Fruit fly (Drosophila melanogaster): ENCODE measurements around the gene CG34428.
A peak's percentile ranks its signal among the peaks of the same experiment; 100 is the strongest.

The CG34428 gene

dm6 chr3L:13021727-13022126 lies 39.8 kb upstream of the CG34428 start (continued):
- no peak for TF ChIP-seq nom (GFP tag; optimal IDR thresholded peaks at IDR 0.05)
- no peak for TF ChIP-seq CG10321 (GFP tag; IDR thresholded peaks at IDR 0.05)
- TF ChIP-seq CG15696 (tag; optimal IDR thresholded peaks at IDR 0.05), result no peak
- no peak for TF ChIP-seq CG1024 (GFP tag; IDR thresholded peaks at IDR 0.05)
- TF ChIP-seq fd3F (GFP tag; optimal IDR thresholded peaks at IDR 0.05), result no peak
- TF ChIP-seq CG12744 (GFP tag; optimal IDR thresholded peaks at IDR 0.05), result no peak
- TF ChIP-seq Antp (GFP tag; optimal IDR thresholded peaks at IDR 0.05), result no peak
- no peak for TF ChIP-seq Doc3 (GFP tag; IDR thresholded peaks at IDR 0.05; ENCODE audit: partially characterized antibody)
- TF ChIP-seq vvl (GFP tag; IDR thresholded peaks at IDR 0.05), result no peak
- TF ChIP-seq stwl (tag; optimal IDR thresholded peaks at IDR 0.05), result no peak
- no peak for TF ChIP-seq klu (GFP tag; IDR thresholded peaks at IDR 0.05)
- no peak for TF ChIP-seq lola (GFP tag; optimal IDR thresholded peaks at IDR 0.05)
- TF ChIP-seq Lpt (GFP tag; optimal IDR thresholded peaks at IDR 0.05), result no peak
- TF ChIP-seq lbe (GFP tag; optimal IDR thresholded peaks at IDR 0.05), result peak; percentile 45
- TF ChIP-seq ken (GFP tag; IDR thresholded peaks at IDR 0.05), result no peak
- TF ChIP-seq chinmo (GFP tag; IDR thresholded peaks at IDR 0.05; ENCODE audit: partially characterized antibody), result no peak
- no peak for TF ChIP-seq CG17328 (GFP tag; IDR thresholded peaks at IDR 0.05)
- TF ChIP-seq Hr39 (optimal IDR thresholded peaks at IDR 0.05), result no peak
- no peak for TF ChIP-seq chn (GFP tag; optimal IDR thresholded peaks at IDR 0.05)
- TF ChIP-seq CG1603 (tag; optimal IDR thresholded peaks at IDR 0.05), result peak; percentile 11
- no peak for TF ChIP-seq CG2712 (tag; optimal IDR thresholded peaks at IDR 0.05)
- TF ChIP-seq Adf1 (GFP tag; IDR thresholded peaks at IDR 0.05), result no peak
- TF ChIP-seq CG10979 (tag; optimal IDR thresholded peaks at IDR 0.05), result peak; percentile 51
- no peak for TF ChIP-seq trh (GFP tag; optimal IDR thresholded peaks at IDR 0.05)
- TF ChIP-seq CG14441 (GFP tag; IDR thresholded peaks at IDR 0.05), result 0 out of 2 replicates have a peak, but pooled peaks have one; percentile 27
- no peak for TF ChIP-seq CG9609 (GFP tag; optimal IDR thresholded peaks at IDR 0.05)
- no peak for TF ChIP-seq prd (optimal IDR thresholded peaks at IDR 0.05)
- TF ChIP-seq prd (GFP tag; IDR thresholded peaks at IDR 0.05), result 0 out of 3 replicates have a peak, but pooled peaks have one; percentile 27
- TF ChIP-seq Rx (GFP tag; IDR thresholded peaks at IDR 0.05), result no peak
- no peak for TF ChIP-seq CG1792 (GFP tag; optimal IDR thresholded peaks at IDR 0.05)
- TF ChIP-seq CG15011 (GFP tag; optimal IDR thresholded peaks at IDR 0.05), result no peak
- no peak for TF ChIP-seq Atf3 (GFP tag; optimal IDR thresholded peaks at IDR 0.05)
- no peak for TF ChIP-seq Tbp (GFP tag; optimal IDR thresholded peaks at IDR 0.05)
- TF ChIP-seq CG6175 (GFP tag; IDR thresholded peaks at IDR 0.05), result no peak
- TF ChIP-seq CG17802 (tag; optimal IDR thresholded peaks at IDR 0.05), result no peak
- no peak for TF ChIP-seq HmgD (GFP tag; optimal IDR thresholded peaks at IDR 0.05)
- no peak for TF ChIP-seq sens-2 (GFP tag; IDR thresholded peaks at IDR 0.05)
- TF ChIP-seq hth (optimal IDR thresholded peaks at IDR 0.05), result no peak
- no peak for TF ChIP-seq CG13287 (GFP tag; IDR thresholded peaks at IDR 0.05; ENCODE audit: partially characterized antibody)
- no peak for TF ChIP-seq al (GFP tag; IDR thresholded peaks at IDR 0.05)
- TF ChIP-seq tna (GFP tag; IDR thresholded peaks at IDR 0.05; ENCODE audit: partially characterized antibody), result no peak
- no peak for TF ChIP-seq CG1832 (GFP tag; optimal IDR thresholded peaks at IDR 0.05)
- no peak for TF ChIP-seq pfk (GFP tag; optimal IDR thresholded peaks at IDR 0.05)
- 0 out of 2 replicates have a peak, but pooled peaks have one; percentile 7 for TF ChIP-seq ranshi (GFP tag; IDR thresholded peaks at IDR 0.05)
- TF ChIP-seq dmrt99B (tag; optimal IDR thresholded peaks at IDR 0.05), result peak; percentile 46
- TF ChIP-seq CG13624 (GFP tag; optimal IDR thresholded peaks at IDR 0.05), result no peak
- no peak for TF ChIP-seq sisA (GFP tag; IDR thresholded peaks at IDR 0.05)
- TF ChIP-seq Six4 (GFP tag; optimal IDR thresholded peaks at IDR 0.05), result no peak
- no peak for TF ChIP-seq tio (GFP tag; optimal IDR thresholded peaks at IDR 0.05)
- TF ChIP-seq Mad (GFP tag; optimal IDR thresholded peaks at IDR 0.05), result no peak
- no peak for TF ChIP-seq CG10366 (GFP tag; IDR thresholded peaks at IDR 0.05)
- TF ChIP-seq CG10147 (GFP tag; optimal IDR thresholded peaks at IDR 0.05), result no peak
- no peak for TF ChIP-seq CG4730 (GFP tag; IDR thresholded peaks at IDR 0.05)

All from whole organism, embryonic.